Fruit fly (Drosophila melanogaster) whole organism, embryonic: ENCODE results near the gene CG1983.

Experiments used
- Ada2b ChIP-seq: fragments of 200-800 bp; sonication (Bioruptor generic); IDR thresholded peaks from 2 replicates; pipeline ENCODE4 v1.3.6; 2022; ENCODE audit warnings: missing biosample characterization, missing genetic modification characterization
- BEAF-32 ChIP-seq: fragments of 200-800 bp; sonication (Bioruptor generic); optimal IDR thresholded peaks from 3 replicates; lab custom pipeline; 2017; ENCODE audit warnings: missing biosample characterization, missing genetic modification characterization, mild to moderate bottlenecking, moderate library complexity, missing genetic modification reagents
- BtbVII ChIP-seq: fragments of 200-800 bp; sonication (Bioruptor generic); optimal IDR thresholded peaks from 3 replicates; lab custom pipeline; 2017; ENCODE audit warnings: missing biosample characterization, mild to moderate bottlenecking, missing genetic modification characterization
- CG12659 ChIP-seq: fragments of 200-800 bp; sonication (Bioruptor generic); optimal IDR thresholded peaks from 3 replicates; lab custom pipeline; 2017; ENCODE audit warnings: mild to moderate bottlenecking, missing biosample characterization, missing genetic modification reagents, missing genetic modification characterization
- CG13287 ChIP-seq: fragments of 200-800 bp; sonication (Bioruptor generic); IDR thresholded peaks from 2 replicates; pipeline ENCODE4 v1.3.6; 2022; ENCODE audit warnings: missing biosample characterization, missing genetic modification characterization; ENCODE audit not compliant: partially characterized antibody
- CG14050 ChIP-seq: fragments of 200-800 bp; sonication (Bioruptor generic); IDR thresholded peaks from 3 replicates; pipeline ENCODE4 v1.3.6; 2022; ENCODE audit warnings: missing biosample characterization, missing genetic modification characterization
- CG14667 ChIP-seq: fragments of 200-800 bp; sonication (Bioruptor generic); IDR thresholded peaks from 2 replicates; pipeline ENCODE4 v1.3.6; 2022; ENCODE audit warnings: missing biosample characterization, missing genetic modification characterization
- CG17186 ChIP-seq: fragments of 200-800 bp; sonication (Bioruptor generic); optimal IDR thresholded peaks from 3 replicates; lab custom pipeline; 2017; ENCODE audit warnings: missing biosample characterization, missing genetic modification reagents, missing genetic modification characterization
- CG18619 ChIP-seq: fragments of 200-800 bp; sonication (Bioruptor generic); optimal IDR thresholded peaks from 3 replicates; lab custom pipeline; 2017; ENCODE audit warnings: missing biosample characterization, mild to moderate bottlenecking, missing genetic modification characterization
- CG2116 ChIP-seq: fragments of 200-800 bp; sonication (Bioruptor generic); optimal IDR thresholded peaks from 3 replicates; lab custom pipeline; 2018; ENCODE audit warnings: missing biosample characterization, mild to moderate bottlenecking, missing genetic modification characterization
- CG3281 ChIP-seq: fragments of 200-800 bp; sonication (Bioruptor generic); optimal IDR thresholded peaks from 3 replicates; lab custom pipeline; 2017; ENCODE audit warnings: missing biosample characterization, mild to moderate bottlenecking, missing genetic modification characterization
- CG34224 ChIP-seq: fragments of 200-800 bp; sonication (Bioruptor generic); IDR thresholded peaks from 3 replicates; pipeline ENCODE4 v1.3.6; 2022; ENCODE audit warnings: missing biosample characterization, missing genetic modification characterization; ENCODE audit not compliant: partially characterized antibody
- CG3847 ChIP-seq: fragments of 200-800 bp; sonication (Bioruptor generic); IDR thresholded peaks from 2 replicates; pipeline ENCODE4 v1.3.6; 2022; ENCODE audit warnings: missing biosample characterization, missing genetic modification characterization
- CG4617 ChIP-seq: fragments of 200-800 bp; sonication (Bioruptor generic); optimal IDR thresholded peaks from 3 replicates; lab custom pipeline; 2016; ENCODE audit warnings: missing biosample characterization, missing genetic modification characterization, borderline replicate concordance
- CG6765 ChIP-seq: fragments of 200-800 bp; sonication (Bioruptor generic); optimal IDR thresholded peaks from 3 replicates; lab custom pipeline; 2017; ENCODE audit warnings: missing biosample characterization, mild to moderate bottlenecking, missing genetic modification characterization
- CG6791 ChIP-seq: fragments of 200-800 bp; sonication (Bioruptor generic); IDR thresholded peaks from 3 replicates; pipeline ENCODE4 v1.3.6; 2022; ENCODE audit warnings: missing biosample characterization, missing genetic modification characterization; ENCODE audit not compliant: partially characterized antibody
- CG7987 ChIP-seq: fragments of 200-800 bp; sonication (Bioruptor generic); optimal IDR thresholded peaks from 2 replicates; lab custom pipeline; 2018; ENCODE audit warnings: missing biosample characterization, mild to moderate bottlenecking, missing genetic modification characterization, moderate library complexity
- CG9437 ChIP-seq: fragments of 200-800 bp; sonication (Bioruptor generic); optimal IDR thresholded peaks from 2 replicates; lab custom pipeline; 2018; ENCODE audit warnings: missing biosample characterization, mild to moderate bottlenecking, missing genetic modification characterization
- CrebB ChIP-seq: fragments of 200-800 bp; sonication (Bioruptor generic); optimal IDR thresholded peaks from 3 replicates; lab custom pipeline; 2018; ENCODE audit warnings: missing biosample characterization, mild to moderate bottlenecking, missing genetic modification characterization
- Dll ChIP-seq: fragments of 200-800 bp; sonication (Bioruptor generic); IDR thresholded peaks from 4 replicates; pipeline ENCODE4 v1.3.6; 2022; ENCODE audit warnings: missing biosample characterization, missing genetic modification characterization; ENCODE audit not compliant: partially characterized antibody
- Dp ChIP-seq: fragments of 200-800 bp; sonication (Bioruptor generic); optimal IDR thresholded peaks from 2 replicates; lab custom pipeline; 2018; ENCODE audit warnings: missing biosample characterization, mild to moderate bottlenecking, missing genetic modification characterization, moderate library complexity
- E2f2 ChIP-seq: fragments of 200-800 bp; sonication (Bioruptor generic); IDR thresholded peaks from 2 replicates; pipeline ENCODE4 v1.3.6; 2022; ENCODE audit warnings: missing biosample characterization, missing genetic modification characterization
- HmgZ ChIP-seq: fragments of 200-800 bp; sonication (Bioruptor generic); optimal IDR thresholded peaks from 2 replicates; lab custom pipeline; 2018; ENCODE audit warnings: missing biosample characterization, mild to moderate bottlenecking, missing genetic modification characterization
- Lpt ChIP-seq: fragments of >200 bp; optimal IDR thresholded peaks from 2 replicates; lab custom pipeline; 2018; ENCODE audit warnings: missing biosample characterization, missing genetic modification characterization
- MBD-R2 ChIP-seq: fragments of 200-800 bp; sonication (Bioruptor generic); IDR thresholded peaks from 2 replicates; pipeline ENCODE4 v1.3.6; 2022; ENCODE audit warnings: missing biosample characterization, missing genetic modification characterization
- MESR4 ChIP-seq: fragments of 200-800 bp; sonication (Bioruptor generic); optimal IDR thresholded peaks from 2 replicates; lab custom pipeline; 2018; ENCODE audit warnings: missing biosample characterization, mild to moderate bottlenecking, missing genetic modification characterization, moderate library complexity
- Myb ChIP-seq: fragments of 200-800 bp; sonication (Bioruptor generic); optimal IDR thresholded peaks from 2 replicates; lab custom pipeline; 2016; ENCODE audit warnings: missing biosample characterization, missing genetic modification characterization
- Pdp1 ChIP-seq, 2 experiments: fragments of 200-800 bp; sonication (Bioruptor generic); optimal IDR thresholded peaks; 3 replicates each; lab custom pipeline; 2016; ENCODE audit warnings: missing biosample characterization in 2 of 2, missing genetic modification characterization in 2 of 2, mild to moderate bottlenecking in 1 of 2, moderate library complexity in 1 of 2
- Scr ChIP-seq: fragments of 200-800 bp; sonication (Bioruptor generic); IDR thresholded peaks from 2 replicates; pipeline ENCODE4 v1.3.6; 2022; ENCODE audit warnings: missing biosample characterization, missing genetic modification characterization; ENCODE audit not compliant: partially characterized antibody
- Sin3A ChIP-seq: fragments of >200 bp; optimal IDR thresholded peaks from 2 replicates; lab custom pipeline; 2018
- TFAM ChIP-seq: fragments of 200-800 bp; sonication (Bioruptor generic); optimal IDR thresholded peaks from 2 replicates; lab custom pipeline; 2017; ENCODE audit warnings: missing biosample characterization, missing genetic modification characterization, inconsistent platforms
- YL-1 ChIP-seq: fragments of 200-800 bp; sonication (Bioruptor generic); optimal IDR thresholded peaks from 3 replicates; lab custom pipeline; 2017; ENCODE audit warnings: missing biosample characterization, mild to moderate bottlenecking, missing genetic modification characterization
- amos ChIP-seq: fragments of 200-800 bp; sonication (Bioruptor generic); IDR thresholded peaks from 2 replicates; pipeline ENCODE4 v1.3.6; 2022; ENCODE audit warnings: missing biosample characterization, missing genetic modification characterization; ENCODE audit not compliant: partially characterized antibody
- exex ChIP-seq: fragments of 200-800 bp; sonication (Bioruptor generic); optimal IDR thresholded peaks from 4 replicates; lab custom pipeline; 2018; ENCODE audit warnings: missing biosample characterization, mild to moderate bottlenecking, missing genetic modification characterization, moderate library complexity
- gfzf ChIP-seq: fragments of 200-800 bp; sonication (Bioruptor generic); optimal IDR thresholded peaks from 2 replicates; lab custom pipeline; 2016; ENCODE audit warnings: missing biosample characterization, mild to moderate bottlenecking, missing genetic modification characterization, moderate library complexity
- ind ChIP-seq: fragments of 200-800 bp; sonication (Bioruptor generic); optimal IDR thresholded peaks from 3 replicates; lab custom pipeline; 2016; ENCODE audit warnings: missing biosample characterization, missing genetic modification characterization
- insv ChIP-seq, 2 experiments: fragments of 200-800 bp; sonication (Bioruptor generic); optimal IDR thresholded peaks; 3 replicates each; lab custom pipeline; 2016 to 2018; ENCODE audit warnings: missing biosample characterization in 2 of 2, missing genetic modification characterization in 2 of 2
- nmo ChIP-seq: fragments of 200-800 bp; sonication (Bioruptor generic); optimal IDR thresholded peaks from 2 replicates; lab custom pipeline; 2018; ENCODE audit warnings: missing biosample characterization, mild to moderate bottlenecking, missing genetic modification characterization, moderate library complexity
- pan ChIP-seq, 4 experiments: fragments of >200 bp in 3 of 4; fragments of 200-800 bp in 1 of 4; sonication (Bioruptor generic) in 1 of 4; optimal IDR thresholded peaks in 3 of 4; IDR thresholded peaks in 1 of 4; 2 replicates each; pipeline versions ENCODE4 v1.3.6 to Lab custom; 2017 to 2022; ENCODE audit warnings: missing biosample characterization in 2 of 4, missing genetic modification characterization in 2 of 4, mixed read lengths in 1 of 4
- row ChIP-seq: fragments of 200-800 bp; sonication (Bioruptor generic); IDR thresholded peaks from 3 replicates; pipeline ENCODE4 v1.3.6; 2022; ENCODE audit warnings: missing biosample characterization, missing genetic modification characterization
- sd ChIP-seq: fragments of 200-800 bp; sonication (Bioruptor generic); optimal IDR thresholded peaks from 3 replicates; lab custom pipeline; 2018; ENCODE audit warnings: missing biosample characterization, mild to moderate bottlenecking, missing genetic modification characterization, moderate library complexity
- sens ChIP-seq: fragments of 200-800 bp; sonication (Bioruptor generic); peaks from one replicate; lab custom pipeline; 2016; ENCODE audit warnings: missing biosample characterization, missing genetic modification characterization
- sens-2 ChIP-seq: fragments of 200-800 bp; sonication (Bioruptor generic); IDR thresholded peaks from 2 replicates; pipeline ENCODE4 v1.3.6; 2022; ENCODE audit warnings: missing biosample characterization, missing genetic modification characterization
- trem ChIP-seq: fragments of 200-800 bp; optimal IDR thresholded peaks from 3 replicates; lab custom pipeline; 2019; ENCODE audit warnings: missing biosample characterization, mild to moderate bottlenecking, missing genetic modification characterization, moderate library complexity
- vvl ChIP-seq: fragments of 200-800 bp; sonication (Bioruptor generic); IDR thresholded peaks from 2 replicates; pipeline ENCODE4 v1.3.6; 2022; ENCODE audit warnings: missing biosample characterization, missing genetic modification characterization
- wor ChIP-seq: fragments of 200-800 bp; sonication (Bioruptor generic); IDR thresholded peaks from 2 replicates; pipeline ENCODE4 v1.3.6; 2022; ENCODE audit warnings: missing biosample characterization, missing genetic modification characterization

Gene CG1983

DNA sequence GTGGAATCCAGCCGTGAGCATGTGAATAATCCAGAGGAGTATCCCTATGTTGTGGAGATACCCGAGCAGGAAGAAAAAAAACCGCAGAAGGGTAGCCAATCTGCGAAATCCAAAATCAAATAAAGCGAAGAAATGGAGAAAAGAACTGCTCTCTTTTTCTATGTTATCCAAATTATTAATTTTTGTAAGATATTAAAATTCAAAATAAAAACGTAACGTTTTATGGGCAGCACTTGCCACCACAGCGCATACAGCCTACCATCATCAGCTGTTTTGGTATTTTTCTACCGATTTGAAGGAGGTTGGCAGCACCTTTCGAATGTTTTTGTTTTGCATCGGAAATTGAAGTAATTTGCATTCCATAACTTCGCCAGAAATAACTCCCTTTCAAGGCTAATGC, 2.4 kb upstream of the CG1983 start, which contains the start of gene Bet5 (continued):
- TF ChIP-seq gfzf (peak; percentile 48), CG18619 (GFP tag; lab: Kevin White, UChicago) (no peak), Sin3A (lab: Kevin White, UChicago) (peak; percentile 60), HmgZ (tag; lab: Kevin White, UChicago) (peak; percentile 13), ind (GFP tag; lab: Kevin White, UChicago) (no peak), sd (peak; percentile 33), YL-1 (GFP tag; lab: Kevin White, UChicago) (no peak), CG6765 (GFP tag; lab: Kevin White, UChicago) (no peak), Scr (GFP tag; lab: Robert Waterston, UW) (0 out of 2 replicates have a peak, but pooled peaks have one; percentile 18), BtbVII (GFP tag; lab: Kevin White, UChicago) (no peak), insv (GFP tag; optimal IDR thresholded peaks at IDR 0.05; lab: Kevin White, UChicago) (no peak), Dll (peak; percentile 52; the same call in 2 of the 4 replicates), TFAM (GFP tag; lab: Kevin White, UChicago) (no peak), vvl (peak; percentile 59), CG34224 (GFP tag; lab: Robert Waterston, UW) (0 out of 3 replicates have a peak, but pooled peaks have one; percentile 21), MESR4 (GFP tag; lab: Kevin White, UChicago) (peak; percentile 4), CG6791 (GFP tag; lab: Robert Waterston, UW) (0 out of 3 replicates have a peak, but pooled peaks have one; percentile 45), CG14050 (no peak), CG14667 (GFP tag; lab: Robert Waterston, UW) (no peak), Pdp1 (GFP tag; optimal IDR thresholded peaks at IDR 0.05; lab: Kevin White, UChicago) (peak in 1 of 2 experiments; percentile 7), BEAF-32 (GFP tag; lab: Kevin White, UChicago) (peak; percentile 40), amos (GFP tag; lab: Robert Waterston, UW) (0 out of 2 replicates have a peak, but pooled peaks have one; percentile 12), Myb (GFP tag; lab: Kevin White, UChicago) (peak; percentile 89), CG9437 (peak; percentile 87), CG12659 (GFP tag; lab: Kevin White, UChicago) (peak; percentile 8), Ada2b (GFP tag; lab: Robert Waterston, UW) (no peak), CG7987 (GFP tag; lab: Kevin White, UChicago) (no peak), exex (tag; lab: Kevin White, UChicago) (no peak), CrebB (no peak), trem (tag; lab: Kevin White, UChicago) (peak; percentile 98), sens (GFP tag; lab: Kevin White, UChicago) (peak; percentile 5), CG4617 (GFP tag; lab: Kevin White, UChicago) (peak; percentile 15), row (GFP tag; lab: Robert Waterston, UW) (0 out of 3 replicates have a peak, but pooled peaks have one; percentile 8), MBD-R2 (GFP tag; lab: Robert Waterston, UW) (peak; percentile 88), wor (GFP tag; lab: Robert Waterston, UW) (no peak), CG2116 (GFP tag; lab: Kevin White, UChicago) (peak; percentile 12), CG13287 (GFP tag; lab: Robert Waterston, UW) (peak; percentile 56), CG17186 (peak; percentile 29), sens-2 (GFP tag; lab: Robert Waterston, UW) (no peak), Lpt (no peak), Dp (GFP tag; lab: Kevin White, UChicago) (peak; percentile 67), E2f2 (GFP tag; lab: Robert Waterston, UW) (peak; percentile 76), pan (optimal IDR thresholded peaks at IDR 0.05; lab: Kevin White, UChicago) (no peak), pan (GFP tag; optimal IDR thresholded peaks at IDR 0.05 in 1 of 2, IDR thresholded peaks at IDR 0.05 in 1 of 2) (no peak), CG3281 (no peak), nmo (peak; percentile 13), CG3847 (GFP tag; lab: Robert Waterston, UW) (peak; percentile 12; the same call in 1 of the 2 replicates)
